Fruit fly (Drosophila melanogaster) whole organism, embryonic: ENCODE results near the gene syd.
A peak's percentile ranks its signal among the peaks of the same experiment; 100 is the strongest.

Experiments
- ATbp ChIP-seq: fragments of 200-800 bp; sonication (Bioruptor generic); optimal IDR thresholded peaks from 2 replicates; lab custom pipeline; 2017; ENCODE audit warnings: missing biosample characterization, mild to moderate bottlenecking, missing genetic modification characterization, missing genetic modification reagents
- Adf1 ChIP-seq: fragments of 200-800 bp; sonication (Bioruptor generic); IDR thresholded peaks from 2 replicates; pipeline ENCODE4 v1.3.6; 2022; ENCODE audit warnings: missing biosample characterization, missing genetic modification characterization
- Blimp-1 ChIP-seq: fragments of 200-800 bp; sonication (Bioruptor generic); optimal IDR thresholded peaks from 3 replicates; lab custom pipeline; 2018; ENCODE audit warnings: missing biosample characterization, missing genetic modification characterization, mild to moderate bottlenecking, moderate library complexity, missing genetic modification reagents
- CG10366 ChIP-seq: fragments of 200-800 bp; sonication (Bioruptor generic); IDR thresholded peaks from 2 replicates; pipeline ENCODE4 v1.3.6; 2022; ENCODE audit warnings: missing biosample characterization, missing genetic modification characterization
- CG11695 ChIP-seq: fragments of 200-800 bp; sonication (Bioruptor generic); IDR thresholded peaks from 3 replicates; pipeline ENCODE4 v1.3.6; 2022; ENCODE audit warnings: missing biosample characterization, missing genetic modification characterization
- CG16779 ChIP-seq: fragments of 200-800 bp; sonication (Bioruptor generic); IDR thresholded peaks from 2 replicates; pipeline ENCODE4 v1.3.6; 2022; ENCODE audit warnings: missing biosample characterization, missing genetic modification characterization
- CG16813 ChIP-seq: fragments of 200-800 bp; sonication (Bioruptor generic); IDR thresholded peaks from 3 replicates; pipeline ENCODE4 v1.3.6; 2022; ENCODE audit warnings: missing biosample characterization, missing genetic modification characterization; ENCODE audit not compliant: partially characterized antibody
- CG16863 ChIP-seq: fragments of 200-800 bp; sonication (Bioruptor generic); optimal IDR thresholded peaks from 3 replicates; lab custom pipeline; 2016; ENCODE audit warnings: missing biosample characterization, missing genetic modification characterization
- CG17612 ChIP-seq: fragments of 200-800 bp; sonication (Bioruptor generic); IDR thresholded peaks from 2 replicates; pipeline ENCODE4 v1.3.6; 2022; ENCODE audit warnings: missing biosample characterization, missing genetic modification characterization
- CG2116 ChIP-seq: fragments of 200-800 bp; sonication (Bioruptor generic); optimal IDR thresholded peaks from 3 replicates; lab custom pipeline; 2018; ENCODE audit warnings: missing biosample characterization, mild to moderate bottlenecking, missing genetic modification characterization
- CG2199 ChIP-seq: fragments of 200-800 bp; sonication (Bioruptor generic); IDR thresholded peaks from 3 replicates; pipeline ENCODE4 v1.3.6; 2022; ENCODE audit warnings: missing biosample characterization, missing genetic modification characterization
- CG3163 ChIP-seq: fragments of 200-800 bp; sonication (Bioruptor generic); optimal IDR thresholded peaks from 3 replicates; lab custom pipeline; 2016; ENCODE audit warnings: missing biosample characterization, missing genetic modification characterization
- CG34376 ChIP-seq: fragments of 200-800 bp; sonication (Bioruptor generic); optimal IDR thresholded peaks from 2 replicates; lab custom pipeline; 2018; ENCODE audit warnings: missing biosample characterization, mild to moderate bottlenecking, missing genetic modification characterization
- CG34422 ChIP-seq: fragments of 200-800 bp; sonication (Bioruptor generic); IDR thresholded peaks from 3 replicates; pipeline ENCODE4 v1.3.6; 2022; ENCODE audit warnings: missing biosample characterization, missing genetic modification characterization
- CG5245 ChIP-seq: fragments of 200-800 bp; sonication (Bioruptor generic); optimal IDR thresholded peaks from 3 replicates; lab custom pipeline; 2016; ENCODE audit warnings: missing biosample characterization, missing genetic modification characterization
- CG6854 ChIP-seq: fragments of 200-800 bp; sonication (Bioruptor generic); optimal IDR thresholded peaks from 3 replicates; lab custom pipeline; 2017; ENCODE audit warnings: missing biosample characterization, mild to moderate bottlenecking, missing genetic modification characterization
- CG7745 ChIP-seq: fragments of 200-800 bp; sonication (Bioruptor generic); optimal IDR thresholded peaks from 2 replicates; lab custom pipeline; 2018; ENCODE audit warnings: missing biosample characterization, mild to moderate bottlenecking, missing genetic modification characterization, moderate library complexity
- CG7786 ChIP-seq: fragments of 200-800 bp; sonication (Bioruptor generic); optimal IDR thresholded peaks from 2 replicates; lab custom pipeline; 2016; ENCODE audit warnings: missing biosample characterization, missing genetic modification characterization
- CG8924 ChIP-seq: fragments of 200-800 bp; optimal IDR thresholded peaks from 3 replicates; lab custom pipeline; 2019; ENCODE audit warnings: missing biosample characterization, mild to moderate bottlenecking, missing genetic modification characterization, moderate library complexity
- CG9215 ChIP-seq: fragments of 200-800 bp; sonication (Bioruptor generic); IDR thresholded peaks from 2 replicates; pipeline ENCODE4 v1.3.6; 2022; ENCODE audit warnings: missing biosample characterization, missing genetic modification characterization
- CG9609 ChIP-seq: fragments of 200-800 bp; sonication (Bioruptor generic); optimal IDR thresholded peaks from 3 replicates; lab custom pipeline; 2016; ENCODE audit warnings: missing biosample characterization, missing genetic modification characterization
- CG9876 ChIP-seq: fragments of 200-800 bp; sonication (Bioruptor generic); optimal IDR thresholded peaks from 2 replicates; lab custom pipeline; 2016; ENCODE audit warnings: missing biosample characterization, missing genetic modification characterization
- CrebB ChIP-seq: fragments of 200-800 bp; sonication (Bioruptor generic); optimal IDR thresholded peaks from 3 replicates; lab custom pipeline; 2018; ENCODE audit warnings: missing biosample characterization, mild to moderate bottlenecking, missing genetic modification characterization
- Deaf1 ChIP-seq: fragments of 200-800 bp; optimal IDR thresholded peaks from 3 replicates; lab custom pipeline; 2019; ENCODE audit warnings: missing biosample characterization, mild to moderate bottlenecking, missing genetic modification characterization, moderate library complexity
- Dip2 ChIP-seq: fragments of 200-800 bp; sonication (Bioruptor generic); IDR thresholded peaks from 2 replicates; pipeline ENCODE4 v1.3.6; 2022; ENCODE audit warnings: missing biosample characterization, missing genetic modification characterization
- GATAe ChIP-seq: fragments of 200-800 bp; sonication (Bioruptor generic); conservative IDR thresholded peaks from 2 replicates; pipeline ENCODE4 v1.3.6; 2022; ENCODE audit warnings: missing biosample characterization, missing genetic modification characterization
- H2.0 ChIP-seq: fragments of 200-800 bp; sonication (Bioruptor generic); IDR thresholded peaks from 2 replicates; pipeline ENCODE4 v1.3.6; 2022; ENCODE audit warnings: missing biosample characterization, missing genetic modification characterization
- Hmx ChIP-seq: fragments of 200-800 bp; sonication (Bioruptor generic); optimal IDR thresholded peaks from 2 replicates; lab custom pipeline; 2016; ENCODE audit warnings: missing biosample characterization, missing genetic modification characterization
- Neu2 ChIP-seq: fragments of 200-800 bp; sonication (Bioruptor generic); optimal IDR thresholded peaks from 3 replicates; lab custom pipeline; 2016; ENCODE audit warnings: missing biosample characterization, missing genetic modification characterization, borderline replicate concordance
- Nf-YB ChIP-seq: fragments of 200-800 bp; sonication (Bioruptor generic); optimal IDR thresholded peaks from 3 replicates; lab custom pipeline; 2019; ENCODE audit warnings: missing biosample characterization, mild to moderate bottlenecking, missing genetic modification characterization, moderate library complexity
- Xbp1 ChIP-seq: fragments of 200-800 bp; sonication (Bioruptor generic); optimal IDR thresholded peaks from 3 replicates; lab custom pipeline; 2016; ENCODE audit warnings: missing biosample characterization, mild to moderate bottlenecking, missing genetic modification characterization
- bab2 ChIP-seq: fragments of 200-800 bp; sonication (Bioruptor generic); optimal IDR thresholded peaks from 2 replicates; lab custom pipeline; 2016; ENCODE audit warnings: missing biosample characterization, missing genetic modification characterization
- cg ChIP-seq: fragments of 200-800 bp; sonication (Bioruptor generic); optimal IDR thresholded peaks from 3 replicates; lab custom pipeline; 2019; ENCODE audit warnings: missing biosample characterization, mild to moderate bottlenecking, missing genetic modification characterization, moderate library complexity
- ci ChIP-seq: fragments of 200-800 bp; sonication (Bioruptor generic); IDR thresholded peaks from 3 replicates; pipeline ENCODE4 v1.3.6; 2022; ENCODE audit warnings: missing biosample characterization, missing genetic modification characterization
- crp ChIP-seq, 2 experiments: fragments of 200-800 bp; sonication (Bioruptor generic); optimal IDR thresholded peaks; 2 replicates in 1 of 2; 3 replicates in 1 of 2; lab custom pipeline; 2017; ENCODE audit warnings: missing biosample characterization in 2 of 2, missing genetic modification characterization in 2 of 2, mild to moderate bottlenecking in 1 of 2, moderate library complexity in 1 of 2
- fru ChIP-seq: fragments of >200 bp; optimal IDR thresholded peaks from 2 replicates; lab custom pipeline; 2017
- fu2 ChIP-seq: fragments of 200-800 bp; sonication (Bioruptor generic); optimal IDR thresholded peaks from 2 replicates; lab custom pipeline; 2016; ENCODE audit warnings: missing biosample characterization, missing genetic modification characterization
- ham ChIP-seq: fragments of 200-800 bp; sonication (Bioruptor generic); IDR thresholded peaks from 2 replicates; pipeline ENCODE4 v1.3.6; 2022; ENCODE audit warnings: missing biosample characterization, missing genetic modification characterization
- ind ChIP-seq: fragments of 200-800 bp; sonication (Bioruptor generic); optimal IDR thresholded peaks from 3 replicates; lab custom pipeline; 2016; ENCODE audit warnings: missing biosample characterization, missing genetic modification characterization
- jumu ChIP-seq: fragments of 200-800 bp; sonication (Bioruptor generic); optimal IDR thresholded peaks from 3 replicates; lab custom pipeline; 2016; ENCODE audit warnings: missing biosample characterization, missing genetic modification characterization
- ken ChIP-seq: fragments of 200-800 bp; sonication (Bioruptor generic); IDR thresholded peaks from 3 replicates; pipeline ENCODE4 v1.3.6; 2022; ENCODE audit warnings: missing biosample characterization, missing genetic modification characterization
- klu ChIP-seq: fragments of 200-800 bp; sonication (Bioruptor generic); IDR thresholded peaks from 2 replicates; pipeline ENCODE4 v1.3.6; 2022; ENCODE audit warnings: missing biosample characterization, missing genetic modification characterization
- lilli ChIP-seq: fragments of 200-800 bp; sonication (Bioruptor generic); optimal IDR thresholded peaks from 3 replicates; lab custom pipeline; 2016; ENCODE audit warnings: missing biosample characterization, missing genetic modification characterization
- nerfin-2 ChIP-seq: fragments of 200-800 bp; sonication (Bioruptor generic); IDR thresholded peaks from 2 replicates; pipeline ENCODE4 v1.3.6; 2022; ENCODE audit warnings: missing biosample characterization, missing genetic modification characterization; ENCODE audit not compliant: partially characterized antibody
- pfk ChIP-seq: fragments of 200-800 bp; sonication (Bioruptor generic); optimal IDR thresholded peaks from 2 replicates; lab custom pipeline; 2018; ENCODE audit warnings: missing biosample characterization, mild to moderate bottlenecking, missing genetic modification characterization, moderate library complexity
- pum ChIP-seq: fragments of 200-800 bp; sonication (Bioruptor generic); optimal IDR thresholded peaks from 2 replicates; lab custom pipeline; 2016; ENCODE audit warnings: missing biosample characterization, missing genetic modification characterization
- so ChIP-seq: fragments of 200-800 bp; sonication (Bioruptor generic); IDR thresholded peaks from 3 replicates; pipeline ENCODE4 v1.3.6; 2022; ENCODE audit warnings: missing biosample characterization, missing genetic modification characterization
- ssp ChIP-seq: fragments of 200-800 bp; sonication (Bioruptor generic); IDR thresholded peaks from 2 replicates; pipeline ENCODE4 v1.3.6; 2022; ENCODE audit warnings: missing biosample characterization, missing genetic modification characterization
- trem ChIP-seq: fragments of 200-800 bp; optimal IDR thresholded peaks from 3 replicates; lab custom pipeline; 2019; ENCODE audit warnings: missing biosample characterization, mild to moderate bottlenecking, missing genetic modification characterization, moderate library complexity
- trh ChIP-seq: fragments of 200-800 bp; sonication (Bioruptor generic); optimal IDR thresholded peaks from 2 replicates; lab custom pipeline; 2016; ENCODE audit warnings: missing biosample characterization, missing genetic modification characterization
- zen ChIP-seq: fragments of 200-800 bp; sonication (Bioruptor generic); optimal IDR thresholded peaks from 3 replicates; lab custom pipeline; 2018; ENCODE audit warnings: missing biosample characterization, mild to moderate bottlenecking, missing genetic modification characterization, moderate library complexity
- zf30C ChIP-seq: fragments of 200-800 bp; sonication (Bioruptor generic); optimal IDR thresholded peaks from 3 replicates; lab custom pipeline; 2018; ENCODE audit warnings: missing biosample characterization, mild to moderate bottlenecking, missing genetic modification characterization

syd gene

dm6 chr3L:7882105-7882504 is 53.8 kb downstream of the syd start (continued):
- TF ChIP-seq Nf-YB (GFP tag; lab: Kevin White, UChicago), result peak; percentile 54
- TF ChIP-seq pum (GFP tag; lab: Kevin White, UChicago), result no peak
- no peak for TF ChIP-seq trem
- no peak for TF ChIP-seq zf30C
- TF ChIP-seq CG17612, result 0 out of 2 replicates have a peak, but pooled peaks have one; percentile 20
- no peak for TF ChIP-seq Neu2
- peak; percentile 24 for TF ChIP-seq CG2116 (GFP tag; lab: Kevin White, UChicago)
- TF ChIP-seq ind (GFP tag; lab: Kevin White, UChicago), result no peak
- no peak for TF ChIP-seq GATAe (GFP tag; lab: Robert Waterston, UW)
- TF ChIP-seq CrebB, result peak; percentile 77
- TF ChIP-seq CG11695 (GFP tag; lab: Robert Waterston, UW), result peak; percentile 78; the same call in 2 of the 3 replicates
- no peak for TF ChIP-seq CG34422 (GFP tag; lab: Robert Waterston, UW)
- TF ChIP-seq CG2199 (GFP tag; lab: Robert Waterston, UW), result no peak
- no peak for TF ChIP-seq jumu
- peak; percentile 56 for TF ChIP-seq CG8924 (tag; lab: Kevin White, UChicago)
- no peak for TF ChIP-seq CG9215
- no peak for TF ChIP-seq cg
- TF ChIP-seq nerfin-2 (GFP tag; lab: Robert Waterston, UW), result no peak
- TF ChIP-seq trh (GFP tag; lab: Kevin White, UChicago), result no peak
- no peak for TF ChIP-seq Deaf1
- TF ChIP-seq CG3163 (GFP tag; lab: Kevin White, UChicago), result peak; percentile 18
- no peak for TF ChIP-seq crp (GFP tag; optimal IDR thresholded peaks at IDR 0.05; lab: Kevin White, UChicago)
- no peak for TF ChIP-seq CG7745 (tag; lab: Kevin White, UChicago)
- no peak for TF ChIP-seq pfk
- no peak for TF ChIP-seq CG9876 (GFP tag; lab: Kevin White, UChicago)
- TF ChIP-seq CG10366 (GFP tag; lab: Robert Waterston, UW), result peak; percentile 30; the same call in 1 of the 2 replicates
- no peak for TF ChIP-seq Hmx (GFP tag; lab: Kevin White, UChicago)
- no peak for TF ChIP-seq ken
- no peak for TF ChIP-seq CG9609 (GFP tag; lab: Kevin White, UChicago)
- peak; percentile 72; the same call in 2 of the 3 replicates for TF ChIP-seq so (GFP tag; lab: Robert Waterston, UW)
- TF ChIP-seq klu, result no peak
- TF ChIP-seq fu2, result no peak
- TF ChIP-seq Xbp1 (GFP tag; lab: Kevin White, UChicago), result no peak
- no peak for TF ChIP-seq lilli (GFP tag; lab: Kevin White, UChicago)
- peak; percentile 38 for TF ChIP-seq bab2 (GFP tag; lab: Kevin White, UChicago)
- TF ChIP-seq Adf1 (GFP tag; lab: Robert Waterston, UW), result peak; percentile 48; the same call in 1 of the 2 replicates
- no peak for TF ChIP-seq CG5245 (GFP tag; lab: Kevin White, UChicago)
- no peak for TF ChIP-seq zen (tag; lab: Kevin White, UChicago)
- peak; percentile 66 for TF ChIP-seq ATbp (GFP tag; lab: Kevin White, UChicago)
- TF ChIP-seq CG6854 (GFP tag; lab: Kevin White, UChicago), result peak; percentile 80
- TF ChIP-seq ci (GFP tag; lab: Robert Waterston, UW), result peak; percentile 77
- TF ChIP-seq Dip2 (GFP tag; lab: Robert Waterston, UW), result no peak
- peak; percentile 17 for TF ChIP-seq CG16863 (GFP tag; lab: Kevin White, UChicago)
- 0 out of 2 replicates have a peak, but pooled peaks have one; percentile 24 for TF ChIP-seq H2.0 (GFP tag; lab: Robert Waterston, UW)
- TF ChIP-seq fru (lab: Kevin White, UChicago), result no peak
- TF ChIP-seq ssp (GFP tag; lab: Robert Waterston, UW), result no peak
- TF ChIP-seq CG7786, result peak; percentile 26
- no peak for TF ChIP-seq CG16779
- peak; percentile 58 for TF ChIP-seq Blimp-1 (GFP tag; lab: Kevin White, UChicago)
- TF ChIP-seq CG34376 (GFP tag; lab: Kevin White, UChicago), result peak; percentile 2
- no peak for TF ChIP-seq CG16813 (GFP tag; lab: Robert Waterston, UW)
- no peak for TF ChIP-seq ham (GFP tag; lab: Robert Waterston, UW)
